In the genomic region with DNA sequence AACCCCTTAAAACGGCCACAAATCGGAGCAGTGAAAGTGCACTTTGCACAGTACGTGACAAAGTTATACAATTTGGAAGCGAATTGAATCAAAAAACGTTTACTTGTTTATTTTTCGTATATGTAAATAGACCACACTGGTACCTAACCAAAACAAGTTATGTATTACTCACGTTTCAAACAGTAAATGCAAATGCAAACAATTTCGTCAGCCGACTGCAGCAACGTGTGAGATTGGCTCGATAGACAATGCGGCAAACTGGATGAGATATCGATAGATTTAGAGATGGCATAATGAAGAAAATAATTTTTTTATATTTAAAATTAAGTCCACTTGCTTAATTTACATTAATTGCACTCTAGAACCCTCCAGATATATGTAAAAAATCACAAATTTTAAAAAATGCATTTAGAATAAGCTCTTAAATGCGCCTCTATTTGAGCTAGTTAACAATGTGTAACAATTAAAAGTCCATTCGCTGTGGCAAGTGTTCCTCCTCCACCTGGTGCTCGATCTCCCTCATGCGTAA, we compare ENCODE assay signal across 5 fruit fly cellular contexts.
TF ChIP-seq lines count a peak whose summit lies in the region.

A gene (minus strand): TSS at position 257 of the 529 bp plus-strand sequence.

- no peak for TF ChIP-seq CTCF in whole organism, embryonic (GFP tag; optimal IDR thresholded peaks at IDR 0.05; lab: Kevin White, UChicago)

TF ChIP-seq in whole organism, adult, 20 proteins besides CTCF, POLR2A, EP300 and RAD21 (continues in another document):
- TF ChIP-seq CG12768 (GFP tag; optimal IDR thresholded peaks at IDR 0.05; lab: Kevin White, UChicago) (peak; percentile 61), CG5204 (GFP tag; optimal IDR thresholded peaks at IDR 0.05; lab: Kevin White, UChicago) (peak; percentile 37), CG7101 (tag; optimal IDR thresholded peaks at IDR 0.05; lab: Kevin White, UChicago) (peak; percentile 51), Mnt (GFP tag; optimal IDR thresholded peaks at IDR 0.05; lab: Kevin White, UChicago) (peak; percentile 90), CG11617 (GFP tag; optimal IDR thresholded peaks at IDR 0.05; lab: Kevin White, UChicago) (peak; percentile 70), cnc (optimal IDR thresholded peaks at IDR 0.05; lab: Kevin White, UChicago) (no peak), bab1 (GFP tag; optimal IDR thresholded peaks at IDR 0.05; lab: Kevin White, UChicago) (peak; percentile 71), Hr96 (GFP tag; optimal IDR thresholded peaks at IDR 0.05; lab: Kevin White, UChicago) (no peak), ovo (GFP tag; optimal IDR thresholded peaks at IDR 0.05; lab: Kevin White, UChicago) (no peak), toe (GFP tag; optimal IDR thresholded peaks at IDR 0.05; lab: Kevin White, UChicago) (peak; percentile 34), cic (GFP tag; optimal IDR thresholded peaks at IDR 0.05; lab: Kevin White, UChicago) (peak; percentile 24), Crg-1 (GFP tag; optimal IDR thresholded peaks at IDR 0.05; lab: Kevin White, UChicago) (peak; percentile 30), CG33017 (tag; optimal IDR thresholded peaks at IDR 0.05; lab: Kevin White, UChicago) (peak; percentile 60), Clk (GFP tag; optimal IDR thresholded peaks at IDR 0.05; lab: Kevin White, UChicago) (no peak), CG14711 (tag; optimal IDR thresholded peaks at IDR 0.05; lab: Kevin White, UChicago) (peak; percentile 52), pad (GFP tag; optimal IDR thresholded peaks at IDR 0.05; lab: Kevin White, UChicago) (no peak), tj (GFP tag; optimal IDR thresholded peaks at IDR 0.05; lab: Kevin White, UChicago) (peak; percentile 69)

TF ChIP-seq in whole organism, embryonic, 481 proteins besides CTCF, POLR2A, EP300 and RAD21 (continues in another document):
- TF ChIP-seq CG16863 (GFP tag; optimal IDR thresholded peaks at IDR 0.05; lab: Kevin White, UChicago) = no peak
- TF ChIP-seq Kr (GFP tag; optimal IDR thresholded peaks at IDR 0.05; lab: Kevin White, UChicago) = no peak
- no peak for TF ChIP-seq NK7.1 (GFP tag; optimal IDR thresholded peaks at IDR 0.05; lab: Kevin White, UChicago)
- no peak for TF ChIP-seq fd64A (GFP tag; optimal IDR thresholded peaks at IDR 0.05; lab: Kevin White, UChicago)
- TF ChIP-seq CG31388 (GFP tag; optimal IDR thresholded peaks at IDR 0.05; lab: Kevin White, UChicago) = no peak
- peak; percentile 4 for TF ChIP-seq Ssrp (tag; optimal IDR thresholded peaks at IDR 0.05; lab: Kevin White, UChicago)
- no peak for TF ChIP-seq CHES-1-like (GFP tag; optimal IDR thresholded peaks at IDR 0.05; lab: Kevin White, UChicago)
- TF ChIP-seq dysf (GFP tag; IDR thresholded peaks at IDR 0.05; lab: Robert Waterston, UW) = no peak; the same call in 2 of the 3 replicates
- no peak for TF ChIP-seq ranshi (GFP tag; IDR thresholded peaks at IDR 0.05; lab: Robert Waterston, UW)
- no peak for TF ChIP-seq z (GFP tag; IDR thresholded peaks at IDR 0.05; lab: Robert Waterston, UW)
- no peak for TF ChIP-seq run (tag; optimal IDR thresholded peaks at IDR 0.05; lab: Kevin White, UChicago)
- TF ChIP-seq CG14860 (GFP tag; IDR thresholded peaks at IDR 0.05; lab: Robert Waterston, UW; ENCODE audit: partially characterized antibody) = peak; percentile 41; the same call in 1 of the 3 replicates
- TF ChIP-seq fru (optimal IDR thresholded peaks at IDR 0.05; lab: Kevin White, UChicago) = no peak
- TF ChIP-seq CG3065 (GFP tag; optimal IDR thresholded peaks at IDR 0.05; lab: Kevin White, UChicago) = no peak
- TF ChIP-seq hbn (GFP tag; IDR thresholded peaks at IDR 0.05; lab: Robert Waterston, UW; ENCODE audit: partially characterized antibody) = peak; percentile 57
- TF ChIP-seq CG4820 (GFP tag; optimal IDR thresholded peaks at IDR 0.05; lab: Kevin White, UChicago) = peak; percentile 17
- TF ChIP-seq lilli (GFP tag; optimal IDR thresholded peaks at IDR 0.05; lab: Kevin White, UChicago) = peak; percentile 62

TF ChIP-seq in whole organism, prepupa, 60 proteins besides CTCF, POLR2A, EP300 and RAD21 (continues in another document):
- TF ChIP-seq CG6792 (GFP tag; optimal IDR thresholded peaks at IDR 0.05; lab: Kevin White, UChicago) (peak; percentile 16), esn (GFP tag; optimal IDR thresholded peaks at IDR 0.05; lab: Kevin White, UChicago) (peak; percentile 63), Ets96B (tag; optimal IDR thresholded peaks at IDR 0.05; lab: Kevin White, UChicago) (peak; percentile 1), Sox15 (GFP tag; optimal IDR thresholded peaks at IDR 0.05; lab: Kevin White, UChicago) (peak; percentile 12), CG8119 (GFP tag; IDR thresholded peaks at IDR 0.05; lab: Robert Waterston, UW) (peak; percentile 45; the same call in 1 of the 3 replicates), Hr38 (GFP tag; optimal IDR thresholded peaks at IDR 0.05; lab: Kevin White, UChicago) (no peak), salr (GFP tag; optimal IDR thresholded peaks at IDR 0.05; lab: Kevin White, UChicago) (peak in 1 of 2 experiments; percentile 19), CG11902 (GFP tag; optimal IDR thresholded peaks at IDR 0.05; lab: Kevin White, UChicago) (no peak), net (GFP tag; optimal IDR thresholded peaks at IDR 0.05; lab: Kevin White, UChicago) (peak; percentile 32), CG16779 (tag; optimal IDR thresholded peaks at IDR 0.05; lab: Kevin White, UChicago) (no peak), Eip75B (GFP tag; optimal IDR thresholded peaks at IDR 0.05; lab: Kevin White, UChicago) (peak; percentile 38), Gug (GFP tag; IDR thresholded peaks at IDR 0.05; lab: Robert Waterston, UW) (no peak), CG6276 (GFP tag; optimal IDR thresholded peaks at IDR 0.05; lab: Kevin White, UChicago) (no peak), CG10669 (GFP tag; optimal IDR thresholded peaks at IDR 0.05; lab: Kevin White, UChicago) (no peak), CG6163 (GFP tag; IDR thresholded peaks at IDR 0.05; lab: Robert Waterston, UW) (peak; percentile 37; the same call in 1 of the 3 replicates), CG34406 (GFP tag; optimal IDR thresholded peaks at IDR 0.05; lab: Kevin White, UChicago) (peak; percentile 29), vri (GFP tag; optimal IDR thresholded peaks at IDR 0.05; lab: Kevin White, UChicago) (peak; percentile 71)

TF ChIP-seq in whole organism, pupa, 21 proteins besides CTCF, POLR2A, EP300 and RAD21 (continues in another document):
- TF ChIP-seq rn (GFP tag; IDR thresholded peaks at IDR 0.05; lab: Robert Waterston, UW) = no peak
- TF ChIP-seq EcR (GFP tag; optimal IDR thresholded peaks at IDR 0.05; lab: Kevin White, UChicago) = no peak
- peak; percentile 36 for TF ChIP-seq CG8159 (tag; optimal IDR thresholded peaks at IDR 0.05; lab: Kevin White, UChicago)
- TF ChIP-seq CG13204 (GFP tag; optimal IDR thresholded peaks at IDR 0.05; lab: Kevin White, UChicago) = no peak
- peak; percentile 32 for TF ChIP-seq CG15710 (tag; optimal IDR thresholded peaks at IDR 0.05; lab: Kevin White, UChicago)
- TF ChIP-seq CG14655 (GFP tag; optimal IDR thresholded peaks at IDR 0.05; lab: Kevin White, UChicago) = peak; percentile 2
- TF ChIP-seq Pif1A (GFP tag; optimal IDR thresholded peaks at IDR 0.05; lab: Kevin White, UChicago) = peak; percentile 31
- TF ChIP-seq CG8301 (tag; optimal IDR thresholded peaks at IDR 0.05; lab: Kevin White, UChicago) = no peak
- TF ChIP-seq Snoo (tag; optimal IDR thresholded peaks at IDR 0.05; lab: Kevin White, UChicago) = peak; percentile 21
- TF ChIP-seq CG34367 (tag; optimal IDR thresholded peaks at IDR 0.05; lab: Kevin White, UChicago) = peak; percentile 5
- TF ChIP-seq CG17806 (tag; optimal IDR thresholded peaks at IDR 0.05; lab: Kevin White, UChicago) = peak; percentile 28
- peak; percentile 16 for TF ChIP-seq CG9948 (tag; optimal IDR thresholded peaks at IDR 0.05; lab: Kevin White, UChicago)
- TF ChIP-seq CG4496 (GFP tag; IDR thresholded peaks at IDR 0.05; lab: Robert Waterston, UW) = no peak
- TF ChIP-seq CG32121 (GFP tag; IDR thresholded peaks at IDR 0.05; lab: Robert Waterston, UW) = no peak
- peak; percentile 37 for TF ChIP-seq Ets98B (GFP tag; IDR thresholded peaks at IDR 0.05; lab: Robert Waterston, UW)
- no peak for TF ChIP-seq CG12605 (GFP tag; IDR thresholded peaks at IDR 0.05; lab: Robert Waterston, UW)
- TF ChIP-seq fd96Ca (GFP tag; IDR thresholded peaks at IDR 0.05; lab: Robert Waterston, UW) = no peak
- TF ChIP-seq D1 (tag; optimal IDR thresholded peaks at IDR 0.05; lab: Kevin White, UChicago) = no peak
- no peak for TF ChIP-seq gl (tag; optimal IDR thresholded peaks at IDR 0.05; lab: Kevin White, UChicago)
- peak; percentile 51 for TF ChIP-seq Pif1B (GFP tag; optimal IDR thresholded peaks at IDR 0.05; lab: Kevin White, UChicago)

TF ChIP-seq in whole organism, wandering third instar larva, 38 proteins besides CTCF, POLR2A, EP300 and RAD21 (continues in another document):
- TF ChIP-seq Myc (optimal IDR thresholded peaks at IDR 0.05; lab: Kevin White, UChicago) (no peak), lola (GFP tag; optimal IDR thresholded peaks at IDR 0.05; lab: Kevin White, UChicago) (no peak), h (GFP tag; optimal IDR thresholded peaks at IDR 0.05; lab: Kevin White, UChicago) (peak; percentile 76), dl (GFP tag; optimal IDR thresholded peaks at IDR 0.05; lab: Kevin White, UChicago; ENCODE audit: insufficient read depth in 1 of 2, partially characterized antibody in 2 of 2) (no peak), dsf (GFP tag; optimal IDR thresholded peaks at IDR 0.05; lab: Kevin White, UChicago; ENCODE audit: borderline replicate concordance) (peak; percentile 15), OdsH (GFP tag; optimal IDR thresholded peaks at IDR 0.05; lab: Kevin White, UChicago) (peak; percentile 57), Hr78 (GFP tag; optimal IDR thresholded peaks at IDR 0.05; lab: Kevin White, UChicago) (no peak), Jra (GFP tag; optimal IDR thresholded peaks at IDR 0.05; lab: Kevin White, UChicago) (peak; percentile 31), Mio (GFP tag; optimal IDR thresholded peaks at IDR 0.05; lab: Kevin White, UChicago) (no peak), Hnf4 (GFP tag; optimal IDR thresholded peaks at IDR 0.05; lab: Kevin White, UChicago) (peak; percentile 76), CrebA (GFP tag; optimal IDR thresholded peaks at IDR 0.05; lab: Kevin White, UChicago; ENCODE audit: borderline replicate concordance) (no peak), dmrt93B (GFP tag; optimal IDR thresholded peaks at IDR 0.05; lab: Kevin White, UChicago) (no peak), CG9705 (GFP tag; optimal IDR thresholded peaks at IDR 0.05; lab: Kevin White, UChicago) (peak; percentile 40), woc (GFP tag; optimal IDR thresholded peaks at IDR 0.05; lab: Kevin White, UChicago) (peak; percentile 57), Abd-B (GFP tag; optimal IDR thresholded peaks at IDR 0.05; lab: Kevin White, UChicago) (no peak), pan (optimal IDR thresholded peaks at IDR 0.05; lab: Kevin White, UChicago) (no peak), Dfd (GFP tag; optimal IDR thresholded peaks at IDR 0.05; lab: Kevin White, UChicago) (no peak), usp (GFP tag; optimal IDR thresholded peaks at IDR 0.05; lab: Kevin White, UChicago) (no peak), HLH106 (tag; optimal IDR thresholded peaks at IDR 0.05; lab: Kevin White, UChicago) (peak; percentile 53), GATAd (GFP tag; optimal IDR thresholded peaks at IDR 0.05; lab: Kevin White, UChicago) (no peak), CG32264 (GFP tag; optimal IDR thresholded peaks at IDR 0.05; lab: Kevin White, UChicago) (no peak), sv (GFP tag; optimal IDR thresholded peaks at IDR 0.05; lab: Kevin White, UChicago) (peak; percentile 30)
